Worm (Caenorhabditis elegans): ENCODE measurements around the gene F47B8.3.

ce11 chrV:14285803-14286202 is 37.0 kb downstream of the F47B8.3 start, which contains the start of gene F40G12.11:
- no peak for TF ChIP-seq ztf-23 (GFP tag; IDR thresholded peaks at IDR 0.05)
- TF ChIP-seq med-1 (GFP tag; optimal IDR thresholded peaks at IDR 0.05; ENCODE audit: insufficient read depth) = no peak
- no peak for TF ChIP-seq tab-1 (GFP tag; IDR thresholded peaks at IDR 0.05)
- no peak for TF ChIP-seq ref-1 (GFP tag; conservative IDR thresholded peaks at IDR 0.05)
- no peak for TF ChIP-seq flt-1 (GFP tag; IDR thresholded peaks at IDR 0.05)
